Fruit fly (Drosophila melanogaster) ovary, adult (tissue): Measurements from ENCODE around the gene Tsp3A.
A peak's percentile ranks its signal among the peaks of the same experiment; 100 is the strongest.

Experiments
- CG17801 ChIP-seq: fragments of 200-800 bp; optimal IDR thresholded peaks from 2 replicates; lab custom pipeline; 2019; ENCODE audit warnings: missing biosample characterization, mild to moderate bottlenecking, missing genetic modification characterization, moderate library complexity; ENCODE audit not compliant: partially characterized antibody

The Tsp3A gene

dm6 chrX:2647472-2647883 is 27.9 kb upstream of the Tsp3A start:
- no peak for TF ChIP-seq CG17801 (GFP tag; lab: Kevin White, UChicago)

dm6 chrX:2646022-2646761 is 26.7 kb upstream of the Tsp3A start:
- TF ChIP-seq CG17801 (GFP tag; lab: Kevin White, UChicago), result peak; percentile 94

- peak; percentile 58 for TF ChIP-seq CG17801 (GFP tag; lab: Kevin White, UChicago)
Measured at dm6 chrX:2645593-2645992, 26.1 kb upstream of the Tsp3A start.

- peak; percentile 66 for TF ChIP-seq CG17801 (GFP tag; lab: Kevin White, UChicago)
Measured at dm6 chrX:2642484-2643379, 23.2 kb upstream of the Tsp3A start.

DNA sequence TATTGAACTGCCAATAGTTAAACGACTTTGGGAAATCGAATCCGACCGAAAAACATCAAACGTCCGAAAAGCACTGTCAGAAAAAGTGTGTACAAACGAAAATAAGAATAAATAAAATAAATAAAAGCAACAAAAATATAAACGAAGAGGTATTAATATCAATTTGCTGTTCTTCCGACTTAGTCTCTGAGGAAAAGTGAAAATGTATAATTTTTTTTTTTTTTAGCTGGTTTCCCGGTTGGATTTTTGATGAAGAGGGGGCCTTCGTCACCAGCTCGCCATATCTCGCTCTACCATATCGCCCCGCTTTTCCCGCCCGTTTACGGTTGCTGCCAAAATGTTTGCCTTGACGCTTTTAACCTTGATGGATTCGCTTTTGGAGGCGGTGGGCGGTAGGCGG is 19.1 kb upstream of the Tsp3A start:
- TF ChIP-seq CG17801 (GFP tag; lab: Kevin White, UChicago), result no peak

- TF ChIP-seq CG17801 (GFP tag; lab: Kevin White, UChicago), result no peak
Measured at dm6 chrX:2637914-2638313, 18.4 kb upstream of the Tsp3A start.

- TF ChIP-seq CG17801 (GFP tag; lab: Kevin White, UChicago), result no peak
Measured at dm6 chrX:2636825-2637535, 17.4 kb upstream of the Tsp3A start.

dm6 chrX:2635953-2636715 is 16.6 kb upstream of the Tsp3A start:
- no peak for TF ChIP-seq CG17801 (GFP tag; lab: Kevin White, UChicago)

dm6 chrX:2635075-2635643 is 15.6 kb upstream of the Tsp3A start:
- no peak for TF ChIP-seq CG17801 (GFP tag; lab: Kevin White, UChicago)

DNA sequence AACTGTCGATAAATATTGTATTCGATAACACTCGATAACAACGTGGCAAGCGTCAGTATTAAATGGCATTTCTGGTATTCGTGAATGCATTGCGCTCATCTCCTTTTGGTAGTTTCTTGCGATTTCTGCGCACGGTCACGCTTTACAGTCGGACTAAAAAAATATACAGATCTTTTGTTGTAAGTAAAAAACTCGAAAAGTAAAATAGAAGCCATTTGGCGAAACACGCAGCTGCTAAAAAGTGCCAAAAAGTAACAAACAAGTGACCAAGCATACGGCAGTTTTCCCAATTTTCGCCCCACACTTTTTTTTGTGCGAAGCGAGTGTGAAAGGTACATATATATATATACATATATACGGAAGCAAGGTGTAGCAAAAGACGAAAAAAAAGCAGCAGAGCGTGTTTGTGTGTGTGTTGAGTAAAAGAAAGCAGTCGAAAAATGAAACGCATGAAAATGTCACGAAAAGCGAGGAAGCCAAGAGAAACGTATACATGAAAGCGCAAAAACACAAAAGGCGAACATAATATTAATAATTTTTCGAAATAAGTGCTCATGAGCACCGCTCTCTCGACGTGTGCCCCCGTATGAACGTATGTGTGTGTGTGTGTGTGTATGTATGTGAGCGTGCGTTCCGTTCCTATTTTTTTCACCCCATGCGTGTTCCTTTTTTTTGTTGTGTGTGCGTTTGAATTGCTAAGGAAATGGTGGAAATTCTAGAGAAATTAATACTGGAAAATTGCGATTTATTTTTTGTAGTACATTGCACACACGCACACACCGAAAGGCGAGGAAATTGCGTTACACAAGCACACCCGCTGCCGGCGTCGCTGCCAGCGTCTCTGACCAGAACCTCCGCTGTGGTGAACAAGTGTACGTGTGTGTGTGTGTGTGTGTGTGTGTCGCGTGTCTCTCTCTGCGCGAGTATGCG is 14.6 kb upstream of the Tsp3A start, which contains the start of gene sgg:
Gene sgg (plus strand): TSS at position 106 of the 930 bp plus-strand sequence.
- TF ChIP-seq CG17801 (GFP tag; lab: Kevin White, UChicago), result peak; percentile 13

DNA sequence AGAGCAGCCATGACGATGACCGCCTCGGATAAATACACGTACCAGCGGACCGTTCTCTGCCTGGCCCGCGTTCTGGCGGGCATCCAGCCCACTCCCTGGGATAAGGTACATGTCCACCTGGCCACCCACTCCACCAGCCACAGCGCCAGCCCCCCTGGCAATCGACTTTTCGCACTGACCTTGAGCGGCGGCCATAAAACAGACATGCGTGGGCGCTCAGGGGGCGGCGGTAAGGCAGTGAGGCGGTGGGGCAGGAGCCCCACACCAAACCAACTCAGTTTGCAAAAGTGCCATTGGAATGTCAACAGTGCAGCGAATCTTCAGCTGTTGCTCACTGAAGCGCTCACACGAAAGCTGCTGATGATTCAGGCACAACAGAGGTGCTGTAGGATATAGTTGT is 5.5 kb upstream of the Tsp3A start:
- TF ChIP-seq CG17801 (GFP tag; lab: Kevin White, UChicago), result no peak

DNA sequence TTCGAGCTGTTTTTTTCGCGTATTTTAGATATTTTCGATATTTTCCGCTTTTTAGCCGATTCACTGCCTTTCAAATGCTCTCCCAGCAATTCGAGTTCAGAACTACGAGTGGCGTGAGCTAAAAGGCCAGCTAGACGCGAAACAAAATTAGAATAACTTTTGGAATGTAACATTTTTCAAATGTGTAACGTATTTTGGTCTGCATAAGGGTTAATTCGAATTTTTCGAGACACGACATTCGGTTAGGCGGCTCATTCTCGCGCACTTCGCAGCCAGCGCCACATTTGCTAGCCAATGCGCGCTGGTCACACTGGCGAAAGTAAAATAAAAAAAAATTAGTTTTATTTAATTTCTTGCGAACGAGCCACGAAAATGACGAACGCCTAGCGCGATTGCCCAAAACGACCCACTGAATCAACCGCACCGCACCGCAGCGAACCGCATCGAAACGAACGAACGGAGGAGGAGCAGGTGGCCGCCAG is 5.0 kb upstream of the Tsp3A start, which contains the start of the genes brv3 and Pi4KIIIalpha:
Gene brv3 (minus strand): TSS at position 51 of the 482 bp plus-strand sequence.
Gene Pi4KIIIalpha (plus strand): TSS at position 280 of the 482 bp plus-strand sequence.
- TF ChIP-seq CG17801 (GFP tag; lab: Kevin White, UChicago), result no peak

DNA sequence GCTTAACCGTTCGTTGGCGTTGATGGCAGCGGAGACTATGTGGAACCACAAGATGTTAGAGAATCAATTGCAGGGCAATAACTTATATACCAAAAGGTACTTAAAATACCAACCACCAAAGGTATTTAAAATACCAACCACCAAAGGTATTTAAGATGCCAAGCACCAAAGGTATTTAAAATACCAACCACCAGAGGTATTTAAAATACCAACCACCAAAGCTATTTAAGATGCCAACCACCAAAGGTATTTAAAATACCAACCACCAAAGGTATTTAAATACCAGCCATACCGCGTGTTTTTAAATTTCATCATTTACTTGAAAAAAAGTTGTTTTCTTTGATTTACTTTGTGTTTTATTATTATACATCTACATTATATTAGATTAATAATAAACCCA is 2.1 kb downstream of the Tsp3A start:
- no peak for TF ChIP-seq CG17801 (GFP tag; lab: Kevin White, UChicago)
